Fruit fly (Drosophila melanogaster) whole organism, embryonic: ENCODE measurements around the gene CG2712.

Experiments used
- BEAF-32 ChIP-seq: fragments of 200-800 bp; sonication (Bioruptor generic); optimal IDR thresholded peaks from 3 replicates; lab custom pipeline; 2017; ENCODE audit warnings: missing biosample characterization, missing genetic modification characterization, mild to moderate bottlenecking, moderate library complexity, missing genetic modification reagents
- CG10274 ChIP-seq: fragments of 200-800 bp; sonication (Bioruptor generic); optimal IDR thresholded peaks from 3 replicates; lab custom pipeline; 2017; ENCODE audit warnings: missing biosample characterization, mild to moderate bottlenecking, missing genetic modification characterization
- CG10462 ChIP-seq: fragments of 200-800 bp; sonication (Bioruptor generic); optimal IDR thresholded peaks from 2 replicates; lab custom pipeline; 2016; ENCODE audit warnings: missing biosample characterization, missing genetic modification characterization
- CG10979 ChIP-seq: fragments of 200-800 bp; sonication (Bioruptor generic); optimal IDR thresholded peaks from 2 replicates; lab custom pipeline; 2018; ENCODE audit warnings: missing biosample characterization, mild to moderate bottlenecking, missing genetic modification characterization, moderate library complexity
- CG12155 ChIP-seq: fragments of 200-800 bp; sonication (Bioruptor generic); optimal IDR thresholded peaks from 3 replicates; lab custom pipeline; 2016; ENCODE audit warnings: missing biosample characterization, missing genetic modification characterization
- CG13287 ChIP-seq: fragments of 200-800 bp; sonication (Bioruptor generic); IDR thresholded peaks from 2 replicates; pipeline ENCODE4 v1.3.6; 2022; ENCODE audit warnings: missing biosample characterization, missing genetic modification characterization; ENCODE audit not compliant: partially characterized antibody
- CG15479 ChIP-seq: fragments of 200-800 bp; sonication (Bioruptor generic); optimal IDR thresholded peaks from 3 replicates; lab custom pipeline; 2019; ENCODE audit warnings: missing biosample characterization, mild to moderate bottlenecking, missing genetic modification characterization, moderate library complexity
- CG15514 ChIP-seq: fragments of 200-800 bp; sonication (Bioruptor generic); optimal IDR thresholded peaks from 3 replicates; lab custom pipeline; 2017; ENCODE audit warnings: missing biosample characterization, missing genetic modification characterization, mild to moderate bottlenecking, moderate library complexity, missing genetic modification reagents
- CG2129 ChIP-seq: fragments of 200-800 bp; sonication (Bioruptor generic); IDR thresholded peaks from 2 replicates; pipeline ENCODE4 v1.3.6; 2022; ENCODE audit warnings: missing biosample characterization, missing genetic modification characterization; ENCODE audit not compliant: partially characterized antibody
- CG3065 ChIP-seq: fragments of 200-800 bp; sonication (Bioruptor generic); optimal IDR thresholded peaks from 2 replicates; lab custom pipeline; 2016; ENCODE audit warnings: missing biosample characterization, missing genetic modification characterization
- CG3281 ChIP-seq: fragments of 200-800 bp; sonication (Bioruptor generic); optimal IDR thresholded peaks from 3 replicates; lab custom pipeline; 2017; ENCODE audit warnings: missing biosample characterization, mild to moderate bottlenecking, missing genetic modification characterization
- CG4854 ChIP-seq: fragments of 200-800 bp; sonication (Bioruptor generic); optimal IDR thresholded peaks from 2 replicates; lab custom pipeline; 2016; ENCODE audit warnings: missing biosample characterization, missing genetic modification characterization, inconsistent platforms
- CG6765 ChIP-seq: fragments of 200-800 bp; sonication (Bioruptor generic); optimal IDR thresholded peaks from 3 replicates; lab custom pipeline; 2017; ENCODE audit warnings: missing biosample characterization, mild to moderate bottlenecking, missing genetic modification characterization
- CG7786 ChIP-seq: fragments of 200-800 bp; sonication (Bioruptor generic); optimal IDR thresholded peaks from 2 replicates; lab custom pipeline; 2016; ENCODE audit warnings: missing biosample characterization, missing genetic modification characterization
- CoRest ChIP-seq: fragments of 200-800 bp; sonication (Bioruptor generic); optimal IDR thresholded peaks from 3 replicates; lab custom pipeline; 2018; ENCODE audit warnings: missing biosample characterization, mild to moderate bottlenecking, missing genetic modification characterization, moderate library complexity
- D ChIP-seq, 2 experiments: fragments of 200-800 bp in 1 of 2; fragments of >200 bp in 1 of 2; sonication (Bioruptor generic) in 1 of 2; optimal IDR thresholded peaks; 2 replicates in 1 of 2; 3 replicates in 1 of 2; lab custom pipeline; 2017; ENCODE audit warnings: mild to moderate bottlenecking in 1 of 2, missing biosample characterization in 1 of 2, missing genetic modification characterization in 1 of 2, missing genetic modification reagents in 1 of 2
- Dp ChIP-seq: fragments of 200-800 bp; sonication (Bioruptor generic); optimal IDR thresholded peaks from 2 replicates; lab custom pipeline; 2018; ENCODE audit warnings: missing biosample characterization, mild to moderate bottlenecking, missing genetic modification characterization, moderate library complexity
- E2f2 ChIP-seq: fragments of 200-800 bp; sonication (Bioruptor generic); IDR thresholded peaks from 2 replicates; pipeline ENCODE4 v1.3.6; 2022; ENCODE audit warnings: missing biosample characterization, missing genetic modification characterization
- ERR ChIP-seq: fragments of 200-800 bp; sonication (Bioruptor generic); optimal IDR thresholded peaks from 2 replicates; lab custom pipeline; 2016; ENCODE audit warnings: missing biosample characterization, missing genetic modification characterization
- Fer2 ChIP-seq: fragments of 200-800 bp; sonication (Bioruptor generic); optimal IDR thresholded peaks from 2 replicates; lab custom pipeline; 2018; ENCODE audit warnings: missing biosample characterization, mild to moderate bottlenecking, missing genetic modification characterization, moderate library complexity
- H15 ChIP-seq: fragments of 200-800 bp; sonication (Bioruptor generic); IDR thresholded peaks from 3 replicates; pipeline ENCODE4 v1.3.6; 2022; ENCODE audit warnings: missing biosample characterization, missing genetic modification characterization
- HLH3B ChIP-seq: fragments of 200-800 bp; sonication (Bioruptor generic); IDR thresholded peaks from 2 replicates; pipeline ENCODE4 v1.3.6; 2022; ENCODE audit warnings: missing biosample characterization, missing genetic modification characterization
- HmgZ ChIP-seq: fragments of 200-800 bp; sonication (Bioruptor generic); optimal IDR thresholded peaks from 2 replicates; lab custom pipeline; 2018; ENCODE audit warnings: missing biosample characterization, mild to moderate bottlenecking, missing genetic modification characterization
- MBD-R2 ChIP-seq: fragments of 200-800 bp; sonication (Bioruptor generic); IDR thresholded peaks from 2 replicates; pipeline ENCODE4 v1.3.6; 2022; ENCODE audit warnings: missing biosample characterization, missing genetic modification characterization
- MESR4 ChIP-seq: fragments of 200-800 bp; sonication (Bioruptor generic); optimal IDR thresholded peaks from 2 replicates; lab custom pipeline; 2018; ENCODE audit warnings: missing biosample characterization, mild to moderate bottlenecking, missing genetic modification characterization, moderate library complexity
- Med ChIP-seq: fragments of 200-800 bp; sonication (Bioruptor generic); peaks from one replicate; lab custom pipeline; 2016; ENCODE audit warnings: missing biosample characterization, missing genetic modification characterization, mild to moderate bottlenecking, inconsistent platforms, moderate library complexity
- NC2α ChIP-seq: fragments of 200-800 bp; sonication (Bioruptor generic); optimal IDR thresholded peaks from 2 replicates; lab custom pipeline; 2016; ENCODE audit warnings: missing biosample characterization, missing genetic modification characterization
- abd-A ChIP-seq: fragments of 200-800 bp; sonication (Bioruptor generic); optimal IDR thresholded peaks from 3 replicates; lab custom pipeline; 2019; ENCODE audit warnings: missing biosample characterization, mild to moderate bottlenecking, missing genetic modification characterization, moderate library complexity
- bsh ChIP-seq, 2 experiments: fragments of 200-800 bp; sonication (Bioruptor generic); optimal IDR thresholded peaks; 2 replicates each; lab custom pipeline; 2017 to 2018; ENCODE audit warnings: mild to moderate bottlenecking in 2 of 2, missing biosample characterization in 2 of 2, missing genetic modification characterization in 2 of 2, moderate library complexity in 1 of 2
- dati ChIP-seq: fragments of 200-800 bp; sonication (Bioruptor generic); IDR thresholded peaks from 2 replicates; pipeline ENCODE4 v1.3.6; 2022; ENCODE audit warnings: missing biosample characterization, missing genetic modification characterization
- disco-r ChIP-seq: fragments of 200-800 bp; sonication (Bioruptor generic); optimal IDR thresholded peaks from 2 replicates; lab custom pipeline; 2016; ENCODE audit warnings: missing biosample characterization, missing genetic modification characterization
- gce ChIP-seq: fragments of 200-800 bp; sonication (Bioruptor generic); IDR thresholded peaks from 3 replicates; pipeline ENCODE4 v1.3.6; 2022; ENCODE audit warnings: missing biosample characterization, missing genetic modification characterization
- gsb-n ChIP-seq: fragments of 200-800 bp; sonication (Bioruptor generic); optimal IDR thresholded peaks from 3 replicates; lab custom pipeline; 2018; ENCODE audit warnings: missing biosample characterization, mild to moderate bottlenecking, missing genetic modification characterization
- hth ChIP-seq: fragments of >200 bp; optimal IDR thresholded peaks from 2 replicates; lab custom pipeline; 2017; ENCODE audit warnings: inconsistent platforms
- lilli ChIP-seq: fragments of 200-800 bp; sonication (Bioruptor generic); optimal IDR thresholded peaks from 3 replicates; lab custom pipeline; 2016; ENCODE audit warnings: missing biosample characterization, missing genetic modification characterization
- mirr ChIP-seq: fragments of 200-800 bp; sonication (Bioruptor generic); optimal IDR thresholded peaks from 3 replicates; lab custom pipeline; 2018; ENCODE audit warnings: missing biosample characterization, mild to moderate bottlenecking, missing genetic modification characterization
- pzg ChIP-seq: fragments of 200-800 bp; sonication (Bioruptor generic); optimal IDR thresholded peaks from 3 replicates; lab custom pipeline; 2018; ENCODE audit warnings: missing biosample characterization, mild to moderate bottlenecking, missing genetic modification characterization, moderate library complexity
- slbo ChIP-seq: fragments of 200-800 bp; sonication (Bioruptor generic); IDR thresholded peaks from 2 replicates; pipeline ENCODE4 v1.3.6; 2022; ENCODE audit warnings: missing biosample characterization, missing genetic modification characterization
- sob ChIP-seq: fragments of 200-800 bp; sonication (Bioruptor generic); IDR thresholded peaks from 2 replicates; pipeline ENCODE4 v1.3.6; 2022; ENCODE audit warnings: missing biosample characterization, missing genetic modification characterization
- stwl ChIP-seq: fragments of 200-800 bp; sonication (Bioruptor generic); optimal IDR thresholded peaks from 3 replicates; lab custom pipeline; 2018; ENCODE audit warnings: missing biosample characterization, mild to moderate bottlenecking, missing genetic modification characterization, moderate library complexity
- tx ChIP-seq: fragments of 200-800 bp; sonication (Bioruptor generic); optimal IDR thresholded peaks from 2 replicates; lab custom pipeline; 2016; ENCODE audit warnings: missing biosample characterization, missing genetic modification characterization
- usp ChIP-seq: fragments of >200 bp; optimal IDR thresholded peaks from 2 replicates; lab custom pipeline; 2017; ENCODE audit warnings: missing biosample characterization, missing genetic modification characterization
- yki ChIP-seq: fragments of >200 bp; optimal IDR thresholded peaks from 3 replicates; lab custom pipeline; 2018

CG2712 gene

DNA sequence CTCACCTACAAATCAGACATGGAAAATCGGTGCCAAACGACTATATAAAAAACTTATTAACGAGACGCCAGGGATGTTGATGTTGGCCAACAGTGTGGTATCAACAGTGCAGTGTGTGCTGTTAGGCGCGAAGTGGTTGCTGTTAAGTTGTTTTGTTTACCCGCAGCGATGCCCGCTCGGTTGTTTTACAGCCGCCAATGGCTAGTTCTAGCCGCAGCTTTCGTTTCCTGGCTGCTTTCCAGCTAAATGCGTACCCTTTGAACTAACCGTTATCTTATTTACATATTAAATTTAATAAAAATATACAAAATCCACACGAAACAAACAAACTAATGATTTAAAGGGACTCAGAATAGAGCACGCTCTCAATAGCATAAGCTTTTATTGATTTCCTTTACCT is 6.4 kb downstream of the CG2712 start, which contains the start of gene crm (continued):
- no peak for TF ChIP-seq H15 (GFP tag; lab: Robert Waterston, UW)
- no peak for TF ChIP-seq CG3281 (GFP tag; lab: Kevin White, UChicago)
- no peak for TF ChIP-seq mirr (GFP tag; lab: Kevin White, UChicago)
- TF ChIP-seq Med (GFP tag; lab: Kevin White, UChicago): peak; percentile 45
- peak; percentile 9 for TF ChIP-seq CoRest (tag; lab: Kevin White, UChicago)
- TF ChIP-seq NC2α (GFP tag; lab: Kevin White, UChicago): no peak
- no peak for TF ChIP-seq HLH3B
- TF ChIP-seq abd-A (tag; lab: Kevin White, UChicago): no peak
- no peak for TF ChIP-seq hth (lab: Kevin White, UChicago)
- TF ChIP-seq CG15514 (GFP tag; lab: Kevin White, UChicago): peak; percentile 68
- TF ChIP-seq HmgZ (tag; lab: Kevin White, UChicago): peak; percentile 15
- no peak for TF ChIP-seq CG3065 (GFP tag; lab: Kevin White, UChicago)
- no peak for TF ChIP-seq bsh (GFP tag; optimal IDR thresholded peaks at IDR 0.05; lab: Kevin White, UChicago)
- peak; percentile 63 for TF ChIP-seq MBD-R2 (GFP tag; lab: Robert Waterston, UW)
- no peak for TF ChIP-seq gce
- TF ChIP-seq E2f2: peak; percentile 29; the same call in 1 of the 2 replicates
- TF ChIP-seq stwl (tag; lab: Kevin White, UChicago): no peak
- no peak for TF ChIP-seq D (optimal IDR thresholded peaks at IDR 0.05; lab: Kevin White, UChicago)
- TF ChIP-seq D (GFP tag; optimal IDR thresholded peaks at IDR 0.05; lab: Kevin White, UChicago): no peak
- TF ChIP-seq CG10979 (tag; lab: Kevin White, UChicago): no peak
- no peak for TF ChIP-seq disco-r (GFP tag; lab: Kevin White, UChicago)
- TF ChIP-seq dati: no peak
- TF ChIP-seq slbo (GFP tag; lab: Robert Waterston, UW): no peak
- no peak for TF ChIP-seq CG4854 (GFP tag; lab: Kevin White, UChicago)
- no peak for TF ChIP-seq CG10462
- TF ChIP-seq CG10274: no peak
- TF ChIP-seq CG12155 (GFP tag; lab: Kevin White, UChicago): peak; percentile 8
- no peak for TF ChIP-seq CG2129
- peak; percentile 26; the same call in 1 of the 2 replicates for TF ChIP-seq CG13287
- TF ChIP-seq gsb-n: no peak
- TF ChIP-seq sob (GFP tag; lab: Robert Waterston, UW): no peak
- TF ChIP-seq Fer2 (tag; lab: Kevin White, UChicago): no peak
- TF ChIP-seq MESR4 (GFP tag; lab: Kevin White, UChicago): no peak
- TF ChIP-seq CG15479: no peak
- TF ChIP-seq pzg (GFP tag; lab: Kevin White, UChicago): peak; percentile 54
- TF ChIP-seq ERR: no peak
- TF ChIP-seq tx (GFP tag; lab: Kevin White, UChicago): no peak
- TF ChIP-seq CG6765 (GFP tag; lab: Kevin White, UChicago): no peak
- TF ChIP-seq Dp (GFP tag; lab: Kevin White, UChicago): peak; percentile 4
- TF ChIP-seq yki (lab: Kevin White, UChicago): no peak
- no peak for TF ChIP-seq lilli (GFP tag; lab: Kevin White, UChicago)

dm6 chrX:2740084-2740483 is 7.8 kb downstream of the CG2712 start, which contains the start of gene kirre:
TSS of gene kirre (plus strand) at chrX:2740384.
- no peak for TF ChIP-seq CG7786
- no peak for TF ChIP-seq usp (GFP tag; lab: Kevin White, UChicago)
- no peak for TF ChIP-seq BEAF-32
- TF ChIP-seq, all 482 proteins: peak for 0
